Worm (Caenorhabditis elegans) whole organism, young adult: ENCODE results near the gene cnc-4.

Experiments used
- T26A5.8 ChIP-seq: sonication (generic microtip); optimal IDR thresholded peaks from 2 replicates; lab custom pipeline; 2016; ENCODE audit warnings: missing genetic modification characterization, missing compliant biosample characterization
- attf-3 ChIP-seq: fragments of 200-800 bp; sonication (Bioruptor generic); conservative IDR thresholded peaks from 2 replicates; pipeline ENCODE4 v1.3.6; 2022; ENCODE audit warnings: missing genetic modification reagents, missing genetic modification characterization, missing compliant biosample characterization
- ceh-91 ChIP-seq: fragments of 200-800 bp; sonication (Bioruptor generic); IDR thresholded peaks from 2 replicates; pipeline ENCODE4 v1.3.6; 2022; ENCODE audit warnings: missing genetic modification reagents, missing genetic modification characterization, missing compliant biosample characterization
- hrde-1 ChIP-seq: sonication (generic microtip); optimal IDR thresholded peaks from 2 replicates; lab custom pipeline; 2016; ENCODE audit warnings: missing genetic modification characterization, mild to moderate bottlenecking, missing compliant biosample characterization, moderate library complexity, missing genotype, missing genetic modification reagents, borderline replicate concordance
- let-607 ChIP-seq, 2 experiments: fragments of 200-800 bp in 1 of 2; sonication (Bioruptor generic) in 1 of 2; sonication (generic microtip) in 1 of 2; optimal IDR thresholded peaks; 2 replicates each; lab custom pipeline; 2016 to 2018; ENCODE audit warnings: mild to moderate bottlenecking in 2 of 2, missing compliant biosample characterization in 2 of 2, missing genetic modification characterization in 2 of 2, moderate library complexity in 2 of 2, missing genotype in 1 of 2
- mcd-1 ChIP-seq: fragments of 200-800 bp; sonication (Bioruptor generic); IDR thresholded peaks from 2 replicates; pipeline ENCODE4 v1.3.6; 2022; ENCODE audit warnings: missing genetic modification reagents, missing genetic modification characterization, missing compliant biosample characterization
- rcor-1 ChIP-seq: fragments of 200-800 bp; sonication (Bioruptor generic); IDR thresholded peaks from 2 replicates; pipeline ENCODE4 v1.3.6; 2022; ENCODE audit warnings: missing genetic modification reagents, missing genetic modification characterization, missing compliant biosample characterization
- zfh-2 ChIP-seq: fragments of 200-800 bp; sonication (Bioruptor generic); conservative IDR thresholded peaks from 2 replicates; pipeline ENCODE4 v1.3.6; 2022; ENCODE audit warnings: missing genetic modification reagents, missing genetic modification characterization, missing compliant biosample characterization
- ztf-25 ChIP-seq: fragments of 200-800 bp; sonication (Bioruptor generic); IDR thresholded peaks from 2 replicates; pipeline ENCODE4 v1.3.6; 2022; ENCODE audit warnings: missing genetic modification reagents, missing genetic modification characterization, missing compliant biosample characterization
- ztf-3 ChIP-seq: fragments of 200-800 bp; sonication (Bioruptor generic); optimal IDR thresholded peaks from 2 replicates; lab custom pipeline; 2018; ENCODE audit warnings: mild to moderate bottlenecking, missing genetic modification characterization, missing compliant biosample characterization

DNA sequence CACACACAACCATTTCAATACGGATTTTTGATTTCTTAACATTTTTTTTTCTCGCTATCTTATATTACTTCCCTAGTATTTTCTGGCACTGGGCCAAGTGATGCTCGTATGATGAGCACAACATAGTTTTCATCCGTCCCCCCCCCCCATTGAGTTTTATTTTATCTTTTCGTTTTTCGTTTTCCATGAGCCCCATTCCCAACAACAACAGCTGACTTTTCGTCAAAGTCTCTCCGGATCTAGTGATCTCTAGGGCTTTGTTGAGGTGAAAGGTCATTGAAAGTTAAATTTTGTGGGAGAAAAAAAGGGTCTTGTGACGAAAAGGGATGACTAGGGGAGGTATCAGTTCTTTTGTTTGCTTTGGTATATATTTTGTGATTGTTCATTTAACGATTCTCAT, 33.8 kb downstream of the cnc-4 start:
- TF ChIP-seq attf-3, result no peak
- TF ChIP-seq mcd-1 (GFP tag; lab: Robert Waterston, UW), result no peak
- no peak for TF ChIP-seq T26A5.8 (tag; lab: Kevin White, UChicago)
- TF ChIP-seq hrde-1 (tag; lab: Kevin White, UChicago), result no peak
- TF ChIP-seq ceh-91 (GFP tag; lab: Robert Waterston, UW), result no peak
- no peak for TF ChIP-seq ztf-3 (GFP tag; lab: Kevin White, UChicago)
- no peak for TF ChIP-seq let-607 (tag; optimal IDR thresholded peaks at IDR 0.05; lab: Kevin White, UChicago)
- TF ChIP-seq ztf-25 (GFP tag; lab: Robert Waterston, UW), result no peak
- no peak for TF ChIP-seq zfh-2 (GFP tag; lab: Robert Waterston, UW)
- no peak for TF ChIP-seq rcor-1 (GFP tag; lab: Robert Waterston, UW)
